Worm (Caenorhabditis elegans) whole organism, mixed stage, embryonic: Measurements from ENCODE around the gene C07H6.2.

Source experiments
- M03D4.4 ChIP-seq: sonication (generic microtip); optimal IDR thresholded peaks from 2 replicates; lab custom pipeline; 2017; ENCODE audit warnings: mild to moderate bottlenecking, missing genetic modification characterization, missing compliant biosample characterization
- blmp-1 ChIP-seq: fragments of 150-350 bp; optimal IDR thresholded peaks from 2 replicates; lab custom pipeline; 2014; ENCODE audit warnings: missing biosample characterization, missing genetic modification characterization
- ceh-43 ChIP-seq: fragments of 200-800 bp; sonication (Bioruptor generic); optimal IDR thresholded peaks from 2 replicates; lab custom pipeline; 2018; ENCODE audit warnings: mild to moderate bottlenecking, missing genetic modification characterization, moderate library complexity, missing compliant biosample characterization
- ceh-83 ChIP-seq: fragments of 200-800 bp; sonication (Bioruptor generic); optimal IDR thresholded peaks from 2 replicates; lab custom pipeline; 2018; ENCODE audit warnings: mild to moderate bottlenecking, missing genetic modification characterization, missing compliant biosample characterization
- ces-1 ChIP-seq: fragments of 150-350 bp; optimal IDR thresholded peaks from 2 replicates; lab custom pipeline; 2014; ENCODE audit warnings: missing biosample characterization, missing genetic modification reagents, missing genetic modification characterization
- cnd-1 ChIP-seq: fragments of 200-800 bp; sonication (Bioruptor generic); optimal IDR thresholded peaks from 2 replicates; lab custom pipeline; 2018; ENCODE audit warnings: mild to moderate bottlenecking, missing genetic modification characterization, missing compliant biosample characterization
- drap-1 ChIP-seq: fragments of 200-800 bp; sonication (Bioruptor generic); optimal IDR thresholded peaks from 3 replicates; lab custom pipeline; 2018; ENCODE audit warnings: mild to moderate bottlenecking, missing genetic modification characterization, missing compliant biosample characterization
- elt-1 ChIP-seq: sonication (generic microtip); optimal IDR thresholded peaks from 2 replicates; lab custom pipeline; 2017; ENCODE audit warnings: missing genetic modification characterization, mild to moderate bottlenecking, missing compliant biosample characterization, antibody characterized with exemption, moderate library complexity, borderline replicate concordance; ENCODE audit not compliant: insufficient read depth
- elt-3 ChIP-seq: fragments of 150-350 bp; optimal IDR thresholded peaks from 2 replicates; lab custom pipeline; 2014; ENCODE audit warnings: missing biosample characterization, missing genetic modification characterization
- flh-1 ChIP-seq: fragments of 200-800 bp; sonication (Bioruptor generic); optimal IDR thresholded peaks from 2 replicates; lab custom pipeline; 2018; ENCODE audit warnings: mild to moderate bottlenecking, missing genetic modification characterization, moderate library complexity, missing compliant biosample characterization
- ham-2 ChIP-seq: fragments of 200-800 bp; sonication (Bioruptor generic); optimal IDR thresholded peaks from 2 replicates; lab custom pipeline; 2018; ENCODE audit warnings: mild to moderate bottlenecking, missing genetic modification characterization, missing compliant biosample characterization
- hlh-1 ChIP-seq: fragments of 150-350 bp; optimal IDR thresholded peaks from 2 replicates; lab custom pipeline; 2014; ENCODE audit warnings: missing biosample characterization, missing genetic modification reagents, missing genetic modification characterization
- lin-13 ChIP-seq: fragments of 150-350 bp; optimal IDR thresholded peaks from 2 replicates; lab custom pipeline; 2014; ENCODE audit warnings: missing biosample characterization, missing genetic modification characterization
- lin-32 ChIP-seq: fragments of 200-800 bp; sonication (Bioruptor generic); optimal IDR thresholded peaks from 2 replicates; lab custom pipeline; 2018; ENCODE audit warnings: mild to moderate bottlenecking, missing genetic modification characterization, missing compliant biosample characterization
- lsy-2 ChIP-seq: fragments of 150-350 bp; optimal IDR thresholded peaks from 2 replicates; lab custom pipeline; 2014; ENCODE audit warnings: missing biosample characterization, missing genetic modification characterization
- mab-5 ChIP-seq: fragments of 150-350 bp; optimal IDR thresholded peaks from 2 replicates; lab custom pipeline; 2014; ENCODE audit warnings: missing biosample characterization, missing genetic modification characterization
- mep-1 ChIP-seq: fragments of 150-350 bp; optimal IDR thresholded peaks from 2 replicates; lab custom pipeline; 2017; ENCODE audit warnings: missing biosample characterization, missing genetic modification reagents, missing genetic modification characterization, inconsistent platforms
- mls-2 ChIP-seq: sonication (generic microtip); optimal IDR thresholded peaks from 2 replicates; lab custom pipeline; 2016; ENCODE audit warnings: mild to moderate bottlenecking, missing genetic modification characterization, moderate library complexity, missing compliant biosample characterization
- nhr-12 ChIP-seq: fragments of 150-350 bp; optimal IDR thresholded peaks from 2 replicates; lab custom pipeline; 2014; ENCODE audit warnings: missing biosample characterization, missing genetic modification characterization
- nhr-2 ChIP-seq: fragments of 150-350 bp; optimal IDR thresholded peaks from 2 replicates; lab custom pipeline; 2014; ENCODE audit warnings: missing biosample characterization, missing genetic modification characterization
- nhr-237 ChIP-seq: fragments of 150-350 bp; optimal IDR thresholded peaks from 2 replicates; lab custom pipeline; 2014; ENCODE audit warnings: missing biosample characterization, missing genetic modification characterization
- nhr-28 ChIP-seq: fragments of 150-350 bp; optimal IDR thresholded peaks from 2 replicates; lab custom pipeline; 2014; ENCODE audit warnings: missing biosample characterization, missing genetic modification characterization
- nhr-76 ChIP-seq: sonication (generic microtip); optimal IDR thresholded peaks from 2 replicates; lab custom pipeline; 2017; ENCODE audit warnings: missing biosample characterization, missing genetic modification characterization
- pha-4 ChIP-seq: fragments of 150-350 bp; optimal IDR thresholded peaks from 2 replicates; lab custom pipeline; 2018; ENCODE audit warnings: missing biosample characterization, missing genetic modification reagents, missing genetic modification characterization
- sem-2 ChIP-seq: fragments of 200-800 bp; sonication (Bioruptor generic); optimal IDR thresholded peaks from 2 replicates; lab custom pipeline; 2018; ENCODE audit warnings: mild to moderate bottlenecking, missing genetic modification characterization, missing compliant biosample characterization
- snpc-4 ChIP-seq: fragments of 150-350 bp; optimal IDR thresholded peaks from 2 replicates; lab custom pipeline; 2014; ENCODE audit warnings: missing biosample characterization, missing genetic modification characterization
- sptf-1 ChIP-seq: sonication (generic microtip); optimal IDR thresholded peaks from 2 replicates; lab custom pipeline; 2017; ENCODE audit warnings: mild to moderate bottlenecking, missing genetic modification characterization, moderate library complexity, missing compliant biosample characterization
- tbx-8 ChIP-seq: fragments of 200-800 bp; sonication (Bioruptor generic); optimal IDR thresholded peaks from 2 replicates; lab custom pipeline; 2018; ENCODE audit warnings: mild to moderate bottlenecking, missing genetic modification characterization, moderate library complexity, missing compliant biosample characterization
- unc-120 ChIP-seq: sonication (generic microtip); optimal IDR thresholded peaks from 2 replicates; lab custom pipeline; 2017; ENCODE audit warnings: missing genetic modification characterization, missing compliant biosample characterization; ENCODE audit not compliant: poor library complexity, severe bottlenecking
- unc-62 ChIP-seq: fragments of 150-350 bp; optimal IDR thresholded peaks from 2 replicates; lab custom pipeline; 2014; ENCODE audit warnings: missing biosample characterization, missing genetic modification reagents, missing genetic modification characterization
- zip-8 ChIP-seq: fragments of 150-350 bp; optimal IDR thresholded peaks from 2 replicates; lab custom pipeline; 2014; ENCODE audit warnings: missing biosample characterization, missing genetic modification characterization
- ztf-11 ChIP-seq: fragments of 150-350 bp; optimal IDR thresholded peaks from 2 replicates; lab custom pipeline; 2014; ENCODE audit warnings: missing biosample characterization, missing genetic modification characterization

Gene C07H6.2

ce11 chrIII:7520672-7521071 is at the start of gene C07H6.2, which contains the start of gene cux-7:
Gene C07H6.2, plus strand, starts transcription at chrIII:7521009.
Gene cux-7, minus strand, starts transcription at chrIII:7520845.
- TF ChIP-seq mep-1 (tag; lab: Kevin White, UChicago) (no peak), pha-4 (tag; lab: Kevin White, UChicago) (peak; percentile 38), nhr-28 (tag; lab: Kevin White, UChicago) (no peak), unc-120 (tag; lab: Kevin White, UChicago) (peak; percentile 17), elt-1 (tag; lab: Kevin White, UChicago) (no peak), M03D4.4 (tag; lab: Kevin White, UChicago) (peak; percentile 29), cnd-1 (peak; percentile 65), lin-13 (tag; lab: Kevin White, UChicago) (peak; percentile 59), nhr-76 (tag; lab: Kevin White, UChicago) (no peak), ceh-83 (GFP tag; lab: Kevin White, UChicago) (peak; percentile 18), lin-32 (GFP tag; lab: Kevin White, UChicago) (peak; percentile 51), sptf-1 (tag; lab: Kevin White, UChicago) (peak; percentile 70), drap-1 (peak; percentile 74), sem-2 (GFP tag; lab: Kevin White, UChicago) (peak; percentile 33), mls-2 (tag; lab: Kevin White, UChicago) (peak; percentile 47), lsy-2 (tag; lab: Kevin White, UChicago) (no peak), ztf-11 (tag; lab: Kevin White, UChicago) (no peak)
- TF ChIP-seq, all 35 proteins: peak for 11

- TF ChIP-seq ceh-83 (GFP tag; lab: Kevin White, UChicago) (no peak), elt-3 (tag; lab: Kevin White, UChicago) (no peak), drap-1 (no peak), lin-32 (GFP tag; lab: Kevin White, UChicago) (no peak), zip-8 (tag; lab: Kevin White, UChicago) (no peak), nhr-237 (tag; lab: Kevin White, UChicago) (no peak), nhr-76 (tag; lab: Kevin White, UChicago) (no peak), lsy-2 (tag; lab: Kevin White, UChicago) (no peak), hlh-1 (tag; lab: Kevin White, UChicago) (no peak), mab-5 (tag; lab: Kevin White, UChicago) (no peak), flh-1 (GFP tag; lab: Kevin White, UChicago) (no peak), elt-1 (tag; lab: Kevin White, UChicago) (no peak), M03D4.4 (tag; lab: Kevin White, UChicago) (no peak), sem-2 (GFP tag; lab: Kevin White, UChicago) (no peak)
Observed at ce11 chrIII:7478932-7479331, 41.9 kb upstream of the C07H6.2 start.

- TF ChIP-seq ceh-43 (GFP tag; lab: Kevin White, UChicago) (no peak), mls-2 (tag; lab: Kevin White, UChicago) (no peak), unc-62 (GFP tag; lab: Kevin White, UChicago) (no peak), nhr-76 (tag; lab: Kevin White, UChicago) (no peak), pha-4 (tag; lab: Kevin White, UChicago) (no peak), cnd-1 (no peak), nhr-12 (tag; lab: Kevin White, UChicago) (no peak), flh-1 (GFP tag; lab: Kevin White, UChicago) (no peak), mab-5 (tag; lab: Kevin White, UChicago) (no peak), ces-1 (GFP tag; lab: Kevin White, UChicago) (no peak), elt-3 (tag; lab: Kevin White, UChicago) (no peak), lsy-2 (tag; lab: Kevin White, UChicago) (no peak), nhr-28 (tag; lab: Kevin White, UChicago) (no peak)
Observed at ce11 chrIII:7484765-7485164, 36.0 kb upstream of the C07H6.2 start.

- TF ChIP-seq nhr-2 (tag; lab: Kevin White, UChicago) (no peak), elt-1 (tag; lab: Kevin White, UChicago) (no peak), ceh-83 (GFP tag; lab: Kevin White, UChicago) (no peak), flh-1 (GFP tag; lab: Kevin White, UChicago) (no peak), lin-13 (tag; lab: Kevin White, UChicago) (no peak), snpc-4 (tag; lab: Kevin White, UChicago) (no peak), nhr-76 (tag; lab: Kevin White, UChicago) (no peak), tbx-8 (no peak), nhr-28 (tag; lab: Kevin White, UChicago) (no peak), sptf-1 (tag; lab: Kevin White, UChicago) (no peak), pha-4 (tag; lab: Kevin White, UChicago) (no peak), drap-1 (no peak), lsy-2 (tag; lab: Kevin White, UChicago) (no peak), cnd-1 (no peak), ham-2 (GFP tag; lab: Kevin White, UChicago) (no peak), ces-1 (GFP tag; lab: Kevin White, UChicago) (no peak), hlh-1 (tag; lab: Kevin White, UChicago) (no peak), blmp-1 (tag; lab: Kevin White, UChicago) (no peak)
- TF ChIP-seq, all 35 proteins: peak for 0
Observed at ce11 chrIII:7488303-7488702, 32.5 kb upstream of the C07H6.2 start.
